Fruit fly (Drosophila melanogaster) whole organism, pupa: ENCODE results near the gene CG13313.

Experiments used
- CG15710 ChIP-seq: fragments of 200-800 bp; sonication (Bioruptor generic); optimal IDR thresholded peaks from 2 replicates; lab custom pipeline; 2018; ENCODE audit warnings: missing biosample characterization, mild to moderate bottlenecking, missing genetic modification characterization, moderate library complexity
- CG32121 ChIP-seq: fragments of 200-800 bp; sonication (Bioruptor generic); IDR thresholded peaks from 2 replicates; pipeline ENCODE4 v1.3.6; 2022; ENCODE audit warnings: missing biosample characterization, missing genetic modification characterization
- CG4496 ChIP-seq: fragments of 200-800 bp; sonication (Bioruptor generic); IDR thresholded peaks from 3 replicates; pipeline ENCODE4 v1.3.6; 2022; ENCODE audit warnings: missing biosample characterization, missing genetic modification characterization
- CG8301 ChIP-seq: fragments of 200-800 bp; sonication (Bioruptor generic); optimal IDR thresholded peaks from 2 replicates; lab custom pipeline; 2018; ENCODE audit warnings: missing biosample characterization, mild to moderate bottlenecking, missing genetic modification characterization
- D1 ChIP-seq: fragments of 200-800 bp; sonication (Bioruptor generic); optimal IDR thresholded peaks from 2 replicates; lab custom pipeline; 2018; ENCODE audit warnings: missing biosample characterization, mild to moderate bottlenecking, missing genetic modification characterization, moderate library complexity
- Pif1A ChIP-seq: fragments of 200-800 bp; sonication (Bioruptor generic); optimal IDR thresholded peaks from 3 replicates; lab custom pipeline; 2016; ENCODE audit warnings: missing biosample characterization, missing genetic modification characterization
- Snoo ChIP-seq: fragments of 200-800 bp; sonication (Bioruptor generic); optimal IDR thresholded peaks from 3 replicates; lab custom pipeline; 2017; ENCODE audit warnings: missing biosample characterization, mild to moderate bottlenecking, missing genetic modification characterization, inconsistent platforms
- rn ChIP-seq: fragments of 200-800 bp; sonication (Bioruptor generic); IDR thresholded peaks from 2 replicates; pipeline ENCODE4 v1.3.6; 2022; ENCODE audit warnings: missing biosample characterization, missing genetic modification characterization

dm6 chr3L:8990128-8990527, 31.5 kb downstream of the CG13313 start, which contains the start of gene CG5280:
- no peak for TF ChIP-seq D1 (tag; lab: Kevin White, UChicago)
- no peak for TF ChIP-seq CG8301 (tag; lab: Kevin White, UChicago)
- TF ChIP-seq Pif1A: no peak
- TF ChIP-seq rn: no peak
- TF ChIP-seq CG15710: no peak
- TF ChIP-seq CG32121 (GFP tag; lab: Robert Waterston, UW): no peak
- no peak for TF ChIP-seq CG4496 (GFP tag; lab: Robert Waterston, UW)
- no peak for TF ChIP-seq Snoo (tag; lab: Kevin White, UChicago)
